Worm (Caenorhabditis elegans) whole organism, L1 larva: ENCODE measurements around the gene taf-12.
A peak's percentile ranks its signal among the peaks of the same experiment; 100 is the strongest.

Source experiments
- C04F5.9 ChIP-seq: sonication (generic microtip); optimal IDR thresholded peaks from 2 replicates; lab custom pipeline; 2016; ENCODE audit warnings: missing genetic modification characterization, missing compliant biosample characterization
- C16A3.4 ChIP-seq: fragments of 150-350 bp; optimal IDR thresholded peaks from 2 replicates; lab custom pipeline; 2014; ENCODE audit warnings: missing biosample characterization, missing genetic modification characterization
- F16B12.6 ChIP-seq: fragments of 150-350 bp; optimal IDR thresholded peaks from 2 replicates; lab custom pipeline; 2014; ENCODE audit warnings: missing biosample characterization, missing genetic modification characterization
- alr-1 ChIP-seq: fragments of 200-800 bp; sonication (Bioruptor generic); optimal IDR thresholded peaks from 2 replicates; lab custom pipeline; 2018; ENCODE audit warnings: borderline replicate concordance, mild to moderate bottlenecking, missing genetic modification characterization, missing compliant biosample characterization
- aly-2 ChIP-seq: fragments of 150-350 bp; optimal IDR thresholded peaks from 2 replicates; lab custom pipeline; 2014; ENCODE audit warnings: missing biosample characterization, missing genetic modification characterization
- ama-1 ChIP-seq: fragments of 150-350 bp; optimal IDR thresholded peaks from 2 replicates; lab custom pipeline; 2014
- blmp-1 ChIP-seq: fragments of 150-350 bp; optimal IDR thresholded peaks from 2 replicates; lab custom pipeline; 2014; ENCODE audit warnings: missing biosample characterization, missing genetic modification characterization
- ceh-63 ChIP-seq: fragments of 200-800 bp; sonication (Bioruptor generic); optimal IDR thresholded peaks from 2 replicates; lab custom pipeline; 2018; ENCODE audit warnings: mild to moderate bottlenecking, missing genetic modification characterization, missing compliant biosample characterization
- ceh-8 ChIP-seq: fragments of 200-800 bp; sonication (Bioruptor generic); optimal IDR thresholded peaks from 2 replicates; lab custom pipeline; 2018; ENCODE audit warnings: mild to moderate bottlenecking, missing genetic modification characterization, moderate library complexity, missing compliant biosample characterization
- ceh-82 ChIP-seq, 3 experiments: fragments of 150-350 bp in 1 of 3; sonication (generic microtip) in 2 of 3; optimal IDR thresholded peaks; 2 replicates each; lab custom pipeline; 2014 to 2017; ENCODE audit warnings: missing biosample characterization in 3 of 3, missing genetic modification characterization in 3 of 3
- ceh-90 ChIP-seq: sonication (generic microtip); optimal IDR thresholded peaks from 2 replicates; lab custom pipeline; 2016; ENCODE audit warnings: missing genetic modification characterization, missing compliant biosample characterization
- ces-1 ChIP-seq: fragments of 150-350 bp; optimal IDR thresholded peaks from 2 replicates; lab custom pipeline; 2014; ENCODE audit warnings: missing biosample characterization, missing genetic modification reagents, missing genetic modification characterization
- dpl-1 ChIP-seq, 3 experiments: fragments of 150-350 bp in 2 of 3; sonication (generic microtip) in 1 of 3; optimal IDR thresholded peaks; 2 replicates each; lab custom pipeline; 2014 to 2017; ENCODE audit warnings: missing biosample characterization in 3 of 3, missing genetic modification characterization in 3 of 3, missing genetic modification reagents in 3 of 3
- dsc-1 ChIP-seq: sonication (generic microtip); optimal IDR thresholded peaks from 2 replicates; lab custom pipeline; 2016; ENCODE audit warnings: mild to moderate bottlenecking, missing genetic modification characterization, missing compliant biosample characterization
- efl-1 ChIP-seq, 4 experiments: fragments of 150-350 bp; optimal IDR thresholded peaks in 3 of 4; peaks in 1 of 4; 1 replicate in 1 of 4; 2 replicates in 3 of 4; lab custom pipeline; 2014; ENCODE audit warnings: missing biosample characterization in 2 of 4, missing genetic modification characterization in 2 of 4, missing genetic modification reagents in 2 of 4
- egl-27 ChIP-seq, 2 experiments: fragments of 150-350 bp in 1 of 2; sonication (generic microtip); optimal IDR thresholded peaks; 3 replicates each; lab custom pipeline; 2017 to 2018; ENCODE audit warnings: missing biosample characterization in 2 of 2, missing genetic modification characterization in 2 of 2, missing genetic modification reagents in 2 of 2
- elt-2 ChIP-seq: sonication (generic microtip); optimal IDR thresholded peaks from 2 replicates; lab custom pipeline; 2016; ENCODE audit warnings: missing genetic modification characterization, mild to moderate bottlenecking, inconsistent platforms, missing compliant biosample characterization, missing genetic modification reagents
- elt-3 ChIP-seq, 6 experiments: fragments of 150-350 bp in 1 of 6; sonication (generic microtip); optimal IDR thresholded peaks; 2 replicates each; lab custom pipeline; 2017 to 2018; ENCODE audit warnings: missing biosample characterization in 6 of 6, missing genetic modification characterization in 6 of 6, inconsistent platforms in 1 of 6
- ets-5 ChIP-seq: fragments of 200-800 bp; sonication (Bioruptor generic); IDR thresholded peaks from 2 replicates; pipeline ENCODE4 v1.3.6; 2022; ENCODE audit warnings: missing genetic modification characterization, missing compliant biosample characterization
- fkh-8 ChIP-seq: sonication (generic microtip); optimal IDR thresholded peaks from 2 replicates; lab custom pipeline; 2016; ENCODE audit warnings: mild to moderate bottlenecking, missing genetic modification characterization, missing compliant biosample characterization
- fos-1 ChIP-seq: fragments of 150-350 bp; optimal IDR thresholded peaks from 2 replicates; lab custom pipeline; 2014; ENCODE audit warnings: missing biosample characterization, missing genetic modification characterization
- hlh-17 ChIP-seq: fragments of 200-800 bp; sonication (Bioruptor generic); optimal IDR thresholded peaks from 2 replicates; lab custom pipeline; 2018; ENCODE audit warnings: missing genetic modification characterization, mild to moderate bottlenecking, missing compliant biosample characterization, moderate library complexity, borderline replicate concordance
- hpl-2 ChIP-seq: fragments of 150-350 bp; optimal IDR thresholded peaks from 2 replicates; lab custom pipeline; 2014; ENCODE audit warnings: missing biosample characterization, missing genetic modification reagents, missing genetic modification characterization
- lin-15B ChIP-seq: fragments of 150-350 bp; sonication (generic microtip); optimal IDR thresholded peaks from 3 replicates; lab custom pipeline; 2014; ENCODE audit warnings: missing biosample characterization, missing genetic modification characterization
- lin-35 ChIP-seq, 2 experiments: fragments of 150-350 bp; optimal IDR thresholded peaks; 2 replicates each; lab custom pipeline; 2014; ENCODE audit warnings: missing biosample characterization in 2 of 2, missing genetic modification characterization in 2 of 2, missing genetic modification reagents in 2 of 2
- lsy-2 ChIP-seq, 2 experiments: fragments of 150-350 bp; optimal IDR thresholded peaks; 2 replicates each; lab custom pipeline; 2014; ENCODE audit warnings: missing biosample characterization in 2 of 2, missing genetic modification characterization in 2 of 2
- nhr-11 ChIP-seq: fragments of 150-350 bp; optimal IDR thresholded peaks from 2 replicates; lab custom pipeline; 2014; ENCODE audit warnings: missing biosample characterization, missing genetic modification characterization
- nhr-12 ChIP-seq: sonication (generic microtip); optimal IDR thresholded peaks from 2 replicates; lab custom pipeline; 2017; ENCODE audit warnings: missing biosample characterization, missing genetic modification characterization
- nhr-20 ChIP-seq: sonication (generic microtip); optimal IDR thresholded peaks from 2 replicates; lab custom pipeline; 2016; ENCODE audit warnings: mild to moderate bottlenecking, missing genetic modification characterization, missing compliant biosample characterization
- nhr-47 ChIP-seq: sonication (generic microtip); optimal IDR thresholded peaks from 2 replicates; lab custom pipeline; 2016; ENCODE audit warnings: mild to moderate bottlenecking, missing genetic modification characterization, moderate library complexity, missing compliant biosample characterization
- nhr-76 ChIP-seq: sonication (generic microtip); optimal IDR thresholded peaks from 2 replicates; lab custom pipeline; 2017; ENCODE audit warnings: missing biosample characterization, missing genetic modification characterization
- nhr-77 ChIP-seq: fragments of 150-350 bp; optimal IDR thresholded peaks from 2 replicates; lab custom pipeline; 2014; ENCODE audit warnings: missing biosample characterization, missing genetic modification characterization
- nhr-84 ChIP-seq: sonication (generic microtip); optimal IDR thresholded peaks from 2 replicates; lab custom pipeline; 2017; ENCODE audit warnings: missing biosample characterization, missing genetic modification characterization
- pag-3 ChIP-seq: sonication (generic microtip); optimal IDR thresholded peaks from 2 replicates; lab custom pipeline; 2017; ENCODE audit warnings: missing genetic modification characterization, mild to moderate bottlenecking, missing compliant biosample characterization, antibody characterized with exemption, borderline replicate concordance; ENCODE audit not compliant: insufficient read depth
- pax-3 ChIP-seq: fragments of 200-800 bp; sonication (Bioruptor generic); optimal IDR thresholded peaks from 2 replicates; lab custom pipeline; 2018; ENCODE audit warnings: mild to moderate bottlenecking, missing genetic modification characterization, moderate library complexity, missing compliant biosample characterization
- snpc-4 ChIP-seq: fragments of 150-350 bp; optimal IDR thresholded peaks from 2 replicates; lab custom pipeline; 2014; ENCODE audit warnings: missing biosample characterization, missing genetic modification characterization
- snu-23 ChIP-seq: sonication (generic microtip); optimal IDR thresholded peaks from 2 replicates; lab custom pipeline; 2016; ENCODE audit warnings: missing genetic modification characterization, missing compliant biosample characterization
- sox-4 ChIP-seq: sonication (generic microtip); optimal IDR thresholded peaks from 2 replicates; lab custom pipeline; 2016; ENCODE audit warnings: missing genetic modification characterization, missing compliant biosample characterization
- sptf-1 ChIP-seq: fragments of 150-350 bp; optimal IDR thresholded peaks from 2 replicates; lab custom pipeline; 2014; ENCODE audit warnings: missing biosample characterization, missing genetic modification characterization
- sup-37 ChIP-seq: fragments of 200-800 bp; sonication (Bioruptor generic); optimal IDR thresholded peaks from 2 replicates; lab custom pipeline; 2018; ENCODE audit warnings: mild to moderate bottlenecking, missing genetic modification characterization, missing compliant biosample characterization
- swsn-7 ChIP-seq: sonication (generic microtip); optimal IDR thresholded peaks from 2 replicates; lab custom pipeline; 2016; ENCODE audit warnings: missing genetic modification characterization, missing compliant biosample characterization
- unc-130 ChIP-seq: fragments of 150-350 bp; optimal IDR thresholded peaks from 2 replicates; lab custom pipeline; 2017; ENCODE audit warnings: missing biosample characterization, missing genetic modification characterization, inconsistent platforms
- unc-30 ChIP-seq: sonication (generic microtip); optimal IDR thresholded peaks from 2 replicates; lab custom pipeline; 2017; ENCODE audit warnings: missing biosample characterization, missing genetic modification characterization
- unc-62 ChIP-seq: fragments of 150-350 bp; optimal IDR thresholded peaks from 2 replicates; lab custom pipeline; 2014; ENCODE audit warnings: missing biosample characterization, missing genetic modification reagents, missing genetic modification characterization
- unc-98 ChIP-seq: fragments of 200-800 bp; sonication (Bioruptor generic); IDR thresholded peaks from 2 replicates; pipeline ENCODE4 v1.3.6; 2022; ENCODE audit warnings: missing genetic modification characterization, missing compliant biosample characterization
- xbp-1 ChIP-seq: sonication (generic microtip); optimal IDR thresholded peaks from 2 replicates; lab custom pipeline; 2016; ENCODE audit warnings: missing genetic modification characterization, missing compliant biosample characterization
- zip-4 ChIP-seq: fragments of 200-800 bp; sonication (Bioruptor generic); optimal IDR thresholded peaks from 2 replicates; lab custom pipeline; 2018; ENCODE audit warnings: mild to moderate bottlenecking, missing genetic modification characterization, moderate library complexity, missing compliant biosample characterization
- ztf-11 ChIP-seq, 2 experiments: sonication (generic microtip); optimal IDR thresholded peaks; 2 replicates each; lab custom pipeline; 2016 to 2017; ENCODE audit warnings: missing genetic modification characterization in 2 of 2, missing biosample characterization in 1 of 2, missing compliant biosample characterization in 1 of 2
- ztf-4 ChIP-seq: fragments of 150-350 bp; optimal IDR thresholded peaks from 2 replicates; lab custom pipeline; 2014; ENCODE audit warnings: missing biosample characterization, missing genetic modification characterization

The taf-12 gene

ce11 chrIII:11870009-11870408 is 928 bp upstream of the taf-12 start (continued):
- TF ChIP-seq nhr-11, result no peak
- peak; percentile 86 to 89 for TF ChIP-seq efl-1 (optimal IDR thresholded peaks at IDR 0.05; lab: Kevin White, UChicago)
- peak; percentile 77 to 96 for TF ChIP-seq efl-1 (GFP tag; optimal IDR thresholded peaks at IDR 0.05 in 1 of 2; lab: Kevin White, UChicago)
- TF ChIP-seq sptf-1 (tag; lab: Kevin White, UChicago), result no peak
- TF ChIP-seq dsc-1 (tag; lab: Kevin White, UChicago), result peak; percentile 72
- no peak for TF ChIP-seq unc-30
- no peak for TF ChIP-seq unc-62 (GFP tag; lab: Kevin White, UChicago)
- peak; percentile 12 for TF ChIP-seq ceh-8
- peak; percentile 84 to 86 for TF ChIP-seq lin-35 (GFP tag; optimal IDR thresholded peaks at IDR 0.05; lab: Kevin White, UChicago)
- peak; percentile 87 for TF ChIP-seq swsn-7 (tag; lab: Kevin White, UChicago)
- TF ChIP-seq fos-1 (tag; lab: Kevin White, UChicago), result peak; percentile 55
- TF ChIP-seq alr-1, result no peak
- TF ChIP-seq sup-37 (GFP tag; lab: Kevin White, UChicago), result no peak
- peak; percentile 36 for TF ChIP-seq sox-4 (tag; lab: Kevin White, UChicago)
- peak; percentile 43 for TF ChIP-seq pag-3 (tag; lab: Kevin White, UChicago)
- peak; percentile 81 for TF ChIP-seq unc-98 (GFP tag; lab: Robert Waterston, UW)
- peak; percentile 67 for TF ChIP-seq C04F5.9 (tag; lab: Kevin White, UChicago)
- TF ChIP-seq dpl-1 (GFP tag; optimal IDR thresholded peaks at IDR 0.05; lab: Kevin White, UChicago), result peak; percentile 56 to 83 (median 77)
- peak; percentile 79 for TF ChIP-seq nhr-77
- peak; percentile 63 for TF ChIP-seq blmp-1
- no peak for TF ChIP-seq nhr-12 (tag; lab: Kevin White, UChicago)
- peak in 1 of 2 experiments; percentile 47 for TF ChIP-seq egl-27 (tag; optimal IDR thresholded peaks at IDR 0.05; lab: Kevin White, UChicago)
- no peak for TF ChIP-seq ceh-63 (GFP tag; lab: Kevin White, UChicago)
- no peak for TF ChIP-seq ces-1 (GFP tag; lab: Kevin White, UChicago)
- TF ChIP-seq zip-4, result no peak
- peak; percentile 85 for TF ChIP-seq ceh-90 (tag; lab: Kevin White, UChicago)
- TF ChIP-seq ztf-11 (tag; optimal IDR thresholded peaks at IDR 0.05; lab: Kevin White, UChicago), result peak in 1 of 2 experiments; percentile 86
- TF ChIP-seq ceh-82 (tag; optimal IDR thresholded peaks at IDR 0.05; lab: Kevin White, UChicago), result peak; percentile 73 to 92 (median 78)
- TF ChIP-seq nhr-20 (tag; lab: Kevin White, UChicago), result peak; percentile 86
- peak; percentile 87 for TF ChIP-seq xbp-1
- TF ChIP-seq lsy-2 (tag; optimal IDR thresholded peaks at IDR 0.05; lab: Kevin White, UChicago), result peak; percentile 86 to 92
- TF ChIP-seq C16A3.4, result peak; percentile 81
- TF ChIP-seq unc-130 (tag; lab: Kevin White, UChicago), result peak; percentile 78
- TF ChIP-seq elt-2 (tag; lab: Kevin White, UChicago), result peak; percentile 48
- TF ChIP-seq hpl-2 (GFP tag; lab: Kevin White, UChicago), result peak; percentile 27
- peak; percentile 87 for TF ChIP-seq lin-15B (tag; lab: Kevin White, UChicago)
- TF ChIP-seq F16B12.6 (tag; lab: Kevin White, UChicago), result peak; percentile 70
- no peak for TF ChIP-seq aly-2
- peak; percentile 76 for TF ChIP-seq ztf-4
- TF ChIP-seq elt-3 (tag; optimal IDR thresholded peaks at IDR 0.05; lab: Kevin White, UChicago), result no peak
- TF ChIP-seq snpc-4 (tag; lab: Kevin White, UChicago), result peak; percentile 92
- TF ChIP-seq nhr-76 (tag; lab: Kevin White, UChicago), result no peak
- TF ChIP-seq, all 84 proteins: peak for 59

- TF ChIP-seq pag-3 (tag; lab: Kevin White, UChicago) (no peak), ceh-90 (tag; lab: Kevin White, UChicago) (no peak), unc-30 (no peak), snu-23 (GFP tag; lab: Kevin White, UChicago) (no peak), efl-1 (optimal IDR thresholded peaks at IDR 0.05; lab: Kevin White, UChicago) (no peak), efl-1 (GFP tag; optimal IDR thresholded peaks at IDR 0.05 in 1 of 2; lab: Kevin White, UChicago) (no peak), ama-1 (lab: Kevin White, UChicago) (no peak), aly-2 (no peak), pax-3 (tag; lab: Kevin White, UChicago) (no peak), nhr-84 (tag; lab: Kevin White, UChicago) (no peak), nhr-12 (tag; lab: Kevin White, UChicago) (no peak), hlh-17 (GFP tag; lab: Kevin White, UChicago) (no peak), nhr-47 (tag; lab: Kevin White, UChicago) (no peak), ztf-4 (no peak), fos-1 (tag; lab: Kevin White, UChicago) (no peak), ets-5 (GFP tag; lab: Robert Waterston, UW) (no peak), fkh-8 (tag; lab: Kevin White, UChicago) (no peak), blmp-1 (no peak)
Observed at ce11 chrIII:11866127-11866526, 3.0 kb downstream of the taf-12 start.
